Fruit fly (Drosophila melanogaster): ENCODE measurements around the gene CG42507.

DNA sequence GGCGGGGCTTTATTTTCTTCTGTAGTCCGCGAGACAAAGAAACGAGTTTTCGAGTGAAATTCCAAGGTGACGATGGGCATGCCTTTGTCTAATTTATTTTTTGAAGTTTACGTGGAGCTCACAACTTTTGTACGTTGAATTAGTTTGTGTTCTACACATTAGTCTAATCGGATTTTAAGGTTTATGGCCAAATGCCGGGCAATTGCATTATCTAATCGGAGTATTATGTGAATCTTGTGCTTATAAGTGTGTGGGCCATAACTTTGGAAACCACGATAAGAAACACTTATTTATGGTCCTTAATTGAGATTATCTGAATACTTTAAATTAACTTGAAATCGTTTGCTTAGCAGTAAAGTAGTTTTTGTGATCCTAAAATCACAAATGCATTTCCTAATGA is 45.0 kb downstream of the CG42507 start:
- TF ChIP-seq CG8478 (optimal IDR thresholded peaks at IDR 0.05), result no peak
- no peak for TF ChIP-seq pan (optimal IDR thresholded peaks at IDR 0.05)
- TF ChIP-seq psq (optimal IDR thresholded peaks at IDR 0.05), result no peak
- TF ChIP-seq EcR (GFP tag; optimal IDR thresholded peaks at IDR 0.05), result no peak

Measured in whole organism.